Worm (Caenorhabditis elegans): Measurements from ENCODE around the gene gldi-11.

gldi-11 gene

DNA sequence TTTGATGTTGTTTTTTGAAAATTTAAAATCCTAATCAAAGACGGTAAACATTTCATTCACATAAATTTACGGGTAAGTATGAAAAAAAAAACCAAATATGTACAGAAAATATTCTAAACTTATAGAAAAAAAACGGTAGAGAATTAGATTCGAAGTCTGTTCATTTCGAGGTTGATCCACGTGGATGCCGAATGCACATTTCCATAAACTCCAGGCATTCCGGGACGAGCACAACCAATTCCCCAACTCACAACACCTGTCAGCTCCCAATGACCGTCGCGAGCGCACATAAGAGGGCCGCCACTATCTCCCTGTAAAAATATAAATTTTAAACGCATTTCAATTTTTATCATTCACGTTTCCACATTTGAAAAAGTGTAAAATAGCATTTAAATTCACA is 2.5 kb upstream of the gldi-11 start:
- no peak for TF ChIP-seq flt-1 (GFP tag; IDR thresholded peaks at IDR 0.05)
- TF ChIP-seq ztf-23 (GFP tag; IDR thresholded peaks at IDR 0.05) = 0 out of 2 replicates have a peak, but pooled peaks have one; percentile 15

DNA sequence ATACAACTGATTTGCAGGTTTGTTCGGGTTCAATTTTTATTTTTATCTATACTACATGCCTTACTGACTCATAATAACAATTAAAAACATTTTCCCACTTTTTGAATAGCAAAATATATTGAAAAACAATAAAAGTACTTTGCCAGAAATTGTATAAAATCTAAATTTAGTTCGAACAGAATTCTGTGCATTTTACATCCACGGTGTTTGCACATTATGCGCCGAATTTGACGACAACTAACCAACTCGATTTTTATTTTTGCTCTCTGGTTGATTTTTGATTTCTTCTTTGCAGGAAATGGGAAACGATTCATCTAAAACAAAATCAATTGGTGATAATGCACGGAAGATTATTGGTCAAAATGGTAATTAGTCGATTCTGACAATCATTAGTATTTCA is 1.2 kb upstream of the gldi-11 start:
- TF ChIP-seq ztf-23 (GFP tag; IDR thresholded peaks at IDR 0.05) (no peak), ztf-29 (GFP tag; IDR thresholded peaks at IDR 0.05) (no peak), cog-1 (tag; optimal IDR thresholded peaks at IDR 0.05) (no peak), ref-1 (GFP tag; conservative IDR thresholded peaks at IDR 0.05) (no peak), med-1 (GFP tag; optimal IDR thresholded peaks at IDR 0.05; ENCODE audit: insufficient read depth) (no peak), T22C8.4 (GFP tag; IDR thresholded peaks at IDR 0.05) (no peak), klf-2 (GFP tag; conservative IDR thresholded peaks at IDR 0.05) (no peak), tab-1 (GFP tag; IDR thresholded peaks at IDR 0.05) (no peak), flt-1 (GFP tag; IDR thresholded peaks at IDR 0.05) (no peak)

DNA sequence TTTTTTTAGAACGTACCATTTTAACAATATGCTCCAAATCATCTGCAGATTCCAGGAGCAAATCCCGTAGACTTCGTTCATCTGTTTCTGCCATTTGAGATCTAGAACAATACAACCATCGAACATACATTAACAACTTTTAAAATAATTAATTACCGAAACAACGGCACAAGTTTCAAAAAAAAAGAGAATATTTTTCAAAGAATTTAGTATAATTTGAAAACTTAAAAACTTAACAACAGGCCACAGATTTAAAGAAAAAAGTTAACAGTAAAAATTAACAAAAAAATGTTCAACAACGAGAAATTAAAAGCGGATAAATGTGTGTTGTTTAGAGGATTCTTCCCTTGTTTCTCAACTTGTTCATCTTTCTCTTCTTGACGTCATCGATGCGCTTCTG is 1.7 kb downstream of the gldi-11 start, which contains the start of gene mdt-4:
Gene mdt-4, minus strand, starts transcription at position 101 of the 400 bp plus-strand sequence.
- TF ChIP-seq klf-2 (GFP tag; conservative IDR thresholded peaks at IDR 0.05) = no peak
- TF ChIP-seq ztf-29 (GFP tag; IDR thresholded peaks at IDR 0.05) = no peak
- TF ChIP-seq tab-1 (GFP tag; IDR thresholded peaks at IDR 0.05) = no peak
- TF ChIP-seq ref-1 (GFP tag; conservative IDR thresholded peaks at IDR 0.05) = no peak
- no peak for TF ChIP-seq T22C8.4 (GFP tag; IDR thresholded peaks at IDR 0.05)
- no peak for TF ChIP-seq cog-1 (tag; optimal IDR thresholded peaks at IDR 0.05)
- no peak for TF ChIP-seq flt-1 (GFP tag; IDR thresholded peaks at IDR 0.05)
- TF ChIP-seq ztf-23 (GFP tag; IDR thresholded peaks at IDR 0.05) = no peak
- TF ChIP-seq med-1 (GFP tag; optimal IDR thresholded peaks at IDR 0.05; ENCODE audit: insufficient read depth) = no peak

DNA sequence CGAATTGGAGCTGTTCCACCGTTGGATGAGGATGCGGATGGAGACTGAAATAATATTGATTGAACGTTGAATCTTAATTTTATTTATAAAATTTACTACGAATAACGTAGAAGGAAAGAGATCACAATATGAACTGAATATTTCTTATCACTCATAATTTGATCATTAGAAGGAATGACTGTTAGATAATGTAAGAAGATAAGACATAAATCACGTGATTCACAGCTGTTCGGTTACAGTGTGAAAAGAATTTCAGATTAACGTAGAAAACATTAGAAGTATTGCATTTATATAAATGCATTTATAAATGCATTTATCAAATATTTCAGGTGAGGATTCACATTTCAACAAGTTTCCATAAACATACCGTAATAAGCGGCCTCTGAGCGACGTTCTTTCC is 2.8 kb downstream of the gldi-11 start:
- TF ChIP-seq ztf-23 (GFP tag; IDR thresholded peaks at IDR 0.05) (no peak), cog-1 (tag; optimal IDR thresholded peaks at IDR 0.05) (no peak), ref-1 (GFP tag; conservative IDR thresholded peaks at IDR 0.05) (no peak), T22C8.4 (GFP tag; IDR thresholded peaks at IDR 0.05) (no peak), med-1 (GFP tag; optimal IDR thresholded peaks at IDR 0.05; ENCODE audit: insufficient read depth) (no peak), flt-1 (GFP tag; IDR thresholded peaks at IDR 0.05) (no peak), klf-2 (GFP tag; conservative IDR thresholded peaks at IDR 0.05) (no peak), tab-1 (GFP tag; IDR thresholded peaks at IDR 0.05) (no peak), ztf-29 (GFP tag; IDR thresholded peaks at IDR 0.05) (no peak)

DNA sequence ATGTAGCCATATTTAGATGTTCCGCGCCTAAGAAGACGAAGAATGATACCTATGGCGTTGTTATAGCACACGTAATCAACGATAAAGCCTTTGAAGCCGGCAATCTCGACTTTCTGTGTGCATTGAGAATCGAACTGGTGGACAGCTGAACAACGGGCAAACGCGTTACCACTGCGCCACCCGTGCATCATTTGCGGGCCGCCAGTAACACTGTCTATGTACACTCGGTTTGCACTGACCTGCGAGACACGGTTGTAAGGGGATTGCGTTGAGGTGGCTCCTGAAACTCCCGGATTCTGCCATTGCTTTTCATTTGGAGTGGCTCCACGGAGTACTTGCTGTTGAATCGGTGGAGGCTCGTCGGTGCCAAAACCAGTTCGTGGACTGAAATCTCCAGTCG is 3.2 kb downstream of the gldi-11 start:
- TF ChIP-seq flt-1 (GFP tag; IDR thresholded peaks at IDR 0.05) = peak; percentile 93
- peak; percentile 88 for TF ChIP-seq tab-1 (GFP tag; IDR thresholded peaks at IDR 0.05)
- TF ChIP-seq med-1 (GFP tag; optimal IDR thresholded peaks at IDR 0.05; ENCODE audit: insufficient read depth) = peak; percentile 27
- TF ChIP-seq ref-1 (GFP tag; conservative IDR thresholded peaks at IDR 0.05) = peak; percentile 66
- peak; percentile 90 for TF ChIP-seq ztf-29 (GFP tag; IDR thresholded peaks at IDR 0.05)
- TF ChIP-seq ztf-23 (GFP tag; IDR thresholded peaks at IDR 0.05) = peak; percentile 80
- peak; percentile 71 for TF ChIP-seq cog-1 (tag; optimal IDR thresholded peaks at IDR 0.05)
- peak; percentile 42 for TF ChIP-seq T22C8.4 (GFP tag; IDR thresholded peaks at IDR 0.05)
- TF ChIP-seq klf-2 (GFP tag; conservative IDR thresholded peaks at IDR 0.05) = peak; percentile 51; the same call in 1 of the 2 replicates

DNA sequence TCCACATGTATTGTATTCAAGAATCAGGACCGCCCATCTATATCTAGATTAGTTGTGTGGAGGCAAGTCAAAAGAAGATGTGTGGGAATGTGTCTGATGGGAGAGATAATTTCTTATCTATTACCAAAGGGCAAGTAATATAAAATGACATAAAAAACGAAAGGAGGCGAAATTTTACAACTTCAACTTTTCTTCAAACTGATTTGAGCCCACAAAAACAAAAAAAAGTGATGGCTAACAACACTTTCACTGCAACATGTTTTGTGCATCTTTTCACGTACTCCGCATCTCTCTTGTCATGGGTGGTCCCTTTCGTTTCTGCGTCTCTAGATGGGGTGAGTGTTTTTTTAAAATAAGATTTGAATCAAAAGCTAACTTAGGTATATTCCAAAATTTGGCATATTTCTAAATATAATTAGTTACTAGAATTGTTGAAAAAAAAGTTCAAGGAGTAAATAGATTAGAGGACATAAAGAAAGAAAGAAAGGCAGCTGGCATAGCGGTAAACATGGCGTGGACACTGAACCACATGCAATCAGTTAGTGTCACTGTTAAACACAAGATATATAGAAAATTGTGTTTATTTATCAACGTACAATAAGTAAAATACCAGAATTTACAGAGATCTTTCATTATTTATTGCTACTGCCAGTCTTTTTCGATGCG is 3.9 kb downstream of the gldi-11 start, which contains the start of gene ZK546.19:
Gene ZK546.19, plus strand, starts transcription at position 186 of the 666 bp plus-strand sequence.
- no peak for TF ChIP-seq ztf-23 (GFP tag; IDR thresholded peaks at IDR 0.05)
- no peak for TF ChIP-seq ztf-29 (GFP tag; IDR thresholded peaks at IDR 0.05)
- no peak for TF ChIP-seq klf-2 (GFP tag; conservative IDR thresholded peaks at IDR 0.05)
- no peak for TF ChIP-seq T22C8.4 (GFP tag; IDR thresholded peaks at IDR 0.05)
- TF ChIP-seq tab-1 (GFP tag; IDR thresholded peaks at IDR 0.05) = no peak
- TF ChIP-seq ref-1 (GFP tag; conservative IDR thresholded peaks at IDR 0.05) = no peak
- no peak for TF ChIP-seq cog-1 (tag; optimal IDR thresholded peaks at IDR 0.05)
- no peak for TF ChIP-seq flt-1 (GFP tag; IDR thresholded peaks at IDR 0.05)
- TF ChIP-seq med-1 (GFP tag; optimal IDR thresholded peaks at IDR 0.05; ENCODE audit: insufficient read depth) = no peak

DNA sequence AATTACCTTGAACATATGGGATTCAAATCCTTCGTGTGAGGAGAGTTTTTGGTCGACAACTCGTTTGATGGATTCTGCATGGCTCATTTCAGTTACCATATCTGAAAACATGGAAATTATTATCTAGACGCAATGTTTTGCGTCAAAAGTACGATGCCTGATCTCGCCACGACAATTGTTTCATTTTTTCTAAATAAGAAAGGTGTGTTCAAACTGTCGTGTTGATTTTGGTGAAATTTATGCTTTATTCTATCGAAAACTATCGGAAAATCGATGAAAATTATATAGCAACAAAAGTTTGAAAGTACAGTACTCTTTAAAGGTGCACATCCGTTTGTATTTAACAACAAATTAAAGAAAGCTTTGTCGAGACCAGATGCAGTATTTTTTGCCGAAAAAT is 4.5 kb downstream of the gldi-11 start, which contains the start of gene cblc-1:
Gene cblc-1, minus strand, starts transcription at position 101 of the 400 bp plus-strand sequence.
- TF ChIP-seq ztf-23 (GFP tag; IDR thresholded peaks at IDR 0.05) (no peak), flt-1 (GFP tag; IDR thresholded peaks at IDR 0.05) (no peak), ref-1 (GFP tag; conservative IDR thresholded peaks at IDR 0.05) (no peak), ztf-29 (GFP tag; IDR thresholded peaks at IDR 0.05) (no peak), tab-1 (GFP tag; IDR thresholded peaks at IDR 0.05) (no peak), cog-1 (tag; optimal IDR thresholded peaks at IDR 0.05) (no peak), med-1 (GFP tag; optimal IDR thresholded peaks at IDR 0.05; ENCODE audit: insufficient read depth) (no peak)

DNA sequence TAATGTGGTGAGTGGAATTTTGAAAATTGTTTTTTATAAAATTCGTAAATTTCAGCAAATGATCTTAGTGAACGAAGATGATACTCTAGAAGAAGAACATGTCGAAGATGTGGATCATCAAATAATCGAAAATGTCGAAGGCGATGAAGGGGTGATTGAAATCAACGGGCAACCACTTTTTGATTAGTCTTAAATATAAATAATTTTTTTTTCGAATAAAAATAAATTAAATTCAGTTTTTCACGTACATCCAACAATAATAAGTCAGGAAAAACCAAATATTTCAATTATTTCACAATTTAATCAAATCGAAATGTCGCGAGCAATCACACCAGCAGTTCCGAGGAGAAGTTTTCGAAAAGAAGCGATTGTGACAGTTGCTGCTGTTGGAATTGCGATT is 7.8 kb downstream of the gldi-11 start, which contains the start of gene ZK546.4:
Gene ZK546.4, plus strand, starts transcription at position 301 of the 400 bp plus-strand sequence.
- TF ChIP-seq klf-2 (GFP tag; conservative IDR thresholded peaks at IDR 0.05) = no peak
- no peak for TF ChIP-seq ztf-29 (GFP tag; IDR thresholded peaks at IDR 0.05)
- TF ChIP-seq T22C8.4 (GFP tag; IDR thresholded peaks at IDR 0.05) = no peak
- TF ChIP-seq ref-1 (GFP tag; conservative IDR thresholded peaks at IDR 0.05) = no peak
- TF ChIP-seq tab-1 (GFP tag; IDR thresholded peaks at IDR 0.05) = no peak
- TF ChIP-seq ztf-23 (GFP tag; IDR thresholded peaks at IDR 0.05) = no peak
- TF ChIP-seq cog-1 (tag; optimal IDR thresholded peaks at IDR 0.05) = no peak
- TF ChIP-seq med-1 (GFP tag; optimal IDR thresholded peaks at IDR 0.05; ENCODE audit: insufficient read depth) = no peak
- TF ChIP-seq flt-1 (GFP tag; IDR thresholded peaks at IDR 0.05) = no peak

DNA sequence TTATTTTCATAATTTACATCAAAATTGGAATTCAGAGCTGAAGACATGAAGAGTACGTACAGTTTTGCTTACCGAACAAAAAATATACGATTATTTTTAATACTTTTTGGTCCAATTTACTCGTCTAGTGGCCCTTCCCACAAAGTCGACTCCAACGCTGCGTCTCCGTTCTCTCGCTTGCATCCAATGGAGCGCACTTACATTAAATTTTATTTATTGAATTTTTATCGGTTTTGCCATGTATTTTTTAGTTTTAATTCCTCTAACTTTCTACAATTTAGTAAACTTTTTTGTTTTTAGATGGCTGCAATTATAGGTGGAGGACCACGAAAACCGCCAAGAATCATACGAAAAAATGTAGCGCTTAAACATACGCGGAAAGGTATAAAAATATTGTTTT is 10.1 kb downstream of the gldi-11 start, which contains the start of gene ZK546.5:
Gene ZK546.5, plus strand, starts transcription at position 301 of the 400 bp plus-strand sequence.
- no peak for TF ChIP-seq T22C8.4 (GFP tag; IDR thresholded peaks at IDR 0.05)
- no peak for TF ChIP-seq tab-1 (GFP tag; IDR thresholded peaks at IDR 0.05)
- TF ChIP-seq ref-1 (GFP tag; conservative IDR thresholded peaks at IDR 0.05) = no peak
- no peak for TF ChIP-seq cog-1 (tag; optimal IDR thresholded peaks at IDR 0.05)
- TF ChIP-seq med-1 (GFP tag; optimal IDR thresholded peaks at IDR 0.05; ENCODE audit: insufficient read depth) = no peak
- TF ChIP-seq flt-1 (GFP tag; IDR thresholded peaks at IDR 0.05) = no peak
- no peak for TF ChIP-seq ztf-29 (GFP tag; IDR thresholded peaks at IDR 0.05)
- no peak for TF ChIP-seq ztf-23 (GFP tag; IDR thresholded peaks at IDR 0.05)
- TF ChIP-seq klf-2 (GFP tag; conservative IDR thresholded peaks at IDR 0.05) = no peak

Measured in whole organism, midembryonic.